Worm (Caenorhabditis elegans) whole organism, L4 larva: ENCODE measurements around the gene F49C12.12.

Experiments
- D1046.2 ChIP-seq: fragments of 200-800 bp; sonication (Bioruptor generic); IDR thresholded peaks from 2 replicates; pipeline ENCODE4 v1.3.6; 2022; ENCODE audit warnings: missing genetic modification characterization, missing compliant biosample characterization
- F49E8.2 ChIP-seq: sonication (generic microtip); optimal IDR thresholded peaks from 2 replicates; lab custom pipeline; 2016; ENCODE audit warnings: missing compliant biosample characterization, mild to moderate bottlenecking, missing genetic modification characterization, borderline replicate concordance
- ZK337.2 ChIP-seq: fragments of 200-800 bp; sonication (Bioruptor generic); IDR thresholded peaks from 2 replicates; pipeline ENCODE4 v1.3.6; 2022; ENCODE audit warnings: missing genetic modification reagents, missing genetic modification characterization, missing compliant biosample characterization
- ZK546.5 ChIP-seq, 2 experiments: sonication (generic microtip); optimal IDR thresholded peaks; 2 replicates each; lab custom pipeline; 2017; ENCODE audit warnings: missing biosample characterization in 2 of 2, missing genetic modification characterization in 2 of 2
- aha-1 ChIP-seq: fragments of 150-350 bp; peaks from one replicate; lab custom pipeline; 2014; ENCODE audit warnings: missing biosample characterization, missing genetic modification characterization
- aly-2 ChIP-seq: sonication (generic microtip); optimal IDR thresholded peaks from 2 replicates; lab custom pipeline; 2018; ENCODE audit warnings: missing biosample characterization, missing genetic modification characterization
- ama-1 ChIP-seq: fragments of 150-350 bp; optimal IDR thresholded peaks from 2 replicates; lab custom pipeline; 2014; ENCODE audit warnings: inconsistent platforms, mixed read lengths
- arid-1 ChIP-seq: fragments of 200-800 bp; sonication (Bioruptor generic); conservative IDR thresholded peaks from 2 replicates; pipeline ENCODE4 v1.3.6; 2022; ENCODE audit warnings: missing genetic modification reagents, missing genetic modification characterization, missing compliant biosample characterization
- ceh-44 ChIP-seq: fragments of 200-800 bp; sonication (Bioruptor generic); IDR thresholded peaks from 2 replicates; pipeline ENCODE4 v1.3.6; 2022; ENCODE audit warnings: missing genetic modification reagents, missing genetic modification characterization, missing compliant biosample characterization
- ceh-82 ChIP-seq: sonication (generic microtip); optimal IDR thresholded peaks from 2 replicates; lab custom pipeline; 2017; ENCODE audit warnings: missing biosample characterization, missing genetic modification characterization
- ctbp-1 ChIP-seq: fragments of 200-800 bp; sonication (Bioruptor generic); IDR thresholded peaks from 2 replicates; pipeline ENCODE4 v1.3.6; 2022; ENCODE audit warnings: missing genetic modification reagents, missing genetic modification characterization, missing compliant biosample characterization
- daf-16 ChIP-seq, 3 experiments: sonication (generic microtip); optimal IDR thresholded peaks; 2 replicates each; lab custom pipeline; 2016 to 2017; ENCODE audit warnings: missing genetic modification characterization in 3 of 3, missing genetic modification reagents in 3 of 3, mild to moderate bottlenecking in 2 of 3, missing compliant biosample characterization in 2 of 3, missing biosample characterization in 1 of 3, moderate library complexity in 1 of 3
- dmd-6 ChIP-seq: fragments of 200-800 bp; sonication (Bioruptor generic); IDR thresholded peaks from 2 replicates; pipeline ENCODE4 v1.3.6; 2022; ENCODE audit warnings: missing genetic modification reagents, missing genetic modification characterization, missing compliant biosample characterization
- dmd-9 ChIP-seq: fragments of 200-800 bp; sonication (Bioruptor generic); IDR thresholded peaks from 2 replicates; pipeline ENCODE4 v1.3.6; 2022; ENCODE audit warnings: missing genetic modification reagents, missing genetic modification characterization, missing compliant biosample characterization
- dve-1 ChIP-seq: sonication (generic microtip); optimal IDR thresholded peaks from 2 replicates; lab custom pipeline; 2017; ENCODE audit warnings: antibody characterized with exemption, mild to moderate bottlenecking, missing genetic modification characterization, missing compliant biosample characterization; ENCODE audit not compliant: insufficient read depth
- fkh-10 ChIP-seq: fragments of 150-350 bp; optimal IDR thresholded peaks from 2 replicates; lab custom pipeline; 2014; ENCODE audit warnings: missing biosample characterization, missing genetic modification reagents, missing genetic modification characterization
- fos-1 ChIP-seq: fragments of 150-350 bp; optimal IDR thresholded peaks from 2 replicates; lab custom pipeline; 2014; ENCODE audit warnings: missing biosample characterization, missing genetic modification characterization
- hif-1 ChIP-seq, 2 experiments: sonication (generic microtip); optimal IDR thresholded peaks; 2 replicates each; lab custom pipeline; 2016 to 2017; ENCODE audit warnings: missing compliant biosample characterization in 2 of 2, missing genetic modification characterization in 2 of 2, missing genetic modification reagents in 2 of 2, missing genotype in 2 of 2, mild to moderate bottlenecking in 1 of 2
- hlh-11 ChIP-seq: fragments of 200-800 bp; sonication (Bioruptor generic); optimal IDR thresholded peaks from 2 replicates; lab custom pipeline; 2018; ENCODE audit warnings: mild to moderate bottlenecking, missing genetic modification characterization, missing compliant biosample characterization
- hlh-30 ChIP-seq: sonication (generic microtip); optimal IDR thresholded peaks from 2 replicates; lab custom pipeline; 2017; ENCODE audit warnings: antibody characterized with exemption, mild to moderate bottlenecking, missing genetic modification characterization, missing compliant biosample characterization; ENCODE audit not compliant: insufficient read depth
- jun-1 ChIP-seq: fragments of 150-350 bp; optimal IDR thresholded peaks from 2 replicates; lab custom pipeline; 2014; ENCODE audit warnings: missing biosample characterization, missing genetic modification reagents, missing genetic modification characterization
- lin-1 ChIP-seq: fragments of 200-800 bp; sonication (Bioruptor generic); IDR thresholded peaks from 2 replicates; pipeline ENCODE4 v1.3.6; 2022; ENCODE audit warnings: missing genetic modification reagents, missing genetic modification characterization, missing compliant biosample characterization
- lin-15B ChIP-seq: fragments of 150-350 bp; sonication (generic microtip); optimal IDR thresholded peaks from 3 replicates; lab custom pipeline; 2014; ENCODE audit warnings: missing biosample characterization, missing genetic modification characterization
- lin-38 ChIP-seq: fragments of 200-800 bp; sonication (Bioruptor generic); IDR thresholded peaks from 2 replicates; pipeline ENCODE4 v1.3.6; 2022; ENCODE audit warnings: missing genetic modification reagents, missing genetic modification characterization, missing compliant biosample characterization
- lsy-2 ChIP-seq, 2 experiments: fragments of 150-350 bp in 1 of 2; sonication (generic microtip) in 1 of 2; optimal IDR thresholded peaks; 2 replicates each; lab custom pipeline; 2014 to 2017; ENCODE audit warnings: missing biosample characterization in 2 of 2, missing genetic modification characterization in 2 of 2
- madf-9 ChIP-seq: fragments of 200-800 bp; sonication (Bioruptor generic); conservative IDR thresholded peaks from 2 replicates; pipeline ENCODE4 v1.3.6; 2022; ENCODE audit warnings: missing genetic modification reagents, missing genetic modification characterization, missing compliant biosample characterization
- mdl-1 ChIP-seq, 2 experiments: fragments of 150-350 bp in 1 of 2; sonication (generic microtip) in 1 of 2; optimal IDR thresholded peaks; 2 replicates each; lab custom pipeline; 2014 to 2017; ENCODE audit warnings: missing biosample characterization in 2 of 2, missing genetic modification characterization in 2 of 2
- mep-1 ChIP-seq: fragments of 150-350 bp; sonication (generic microtip); optimal IDR thresholded peaks from 3 replicates; lab custom pipeline; 2014; ENCODE audit warnings: missing biosample characterization, missing genetic modification characterization
- mes-2 ChIP-seq: sonication (generic microtip); optimal IDR thresholded peaks from 2 replicates; lab custom pipeline; 2016; ENCODE audit warnings: missing genotype, mild to moderate bottlenecking, missing genetic modification characterization, missing compliant biosample characterization; ENCODE audit not compliant: poor library complexity, severe bottlenecking
- mxl-2 ChIP-seq: fragments of 200-800 bp; sonication (Bioruptor generic); conservative IDR thresholded peaks from 2 replicates; pipeline ENCODE4 v1.3.6; 2022; ENCODE audit warnings: missing genetic modification reagents, missing genetic modification characterization, missing compliant biosample characterization
- mxl-3 ChIP-seq: fragments of 200-800 bp; sonication (Bioruptor generic); optimal IDR thresholded peaks from 2 replicates; lab custom pipeline; 2018; ENCODE audit warnings: mild to moderate bottlenecking, missing genetic modification characterization, missing compliant biosample characterization
- nhr-11 ChIP-seq: fragments of 150-350 bp; optimal IDR thresholded peaks from 2 replicates; lab custom pipeline; 2014; ENCODE audit warnings: missing biosample characterization, missing genetic modification characterization
- nhr-28 ChIP-seq: fragments of 150-350 bp; optimal IDR thresholded peaks from 2 replicates; lab custom pipeline; 2014; ENCODE audit warnings: missing biosample characterization, missing genetic modification characterization
- nhr-41 ChIP-seq: fragments of 200-800 bp; sonication (Bioruptor generic); IDR thresholded peaks from 2 replicates; pipeline ENCODE4 v1.3.6; 2022; ENCODE audit warnings: missing genetic modification reagents, missing genetic modification characterization, missing compliant biosample characterization
- nhr-48 ChIP-seq: sonication (generic microtip); optimal IDR thresholded peaks from 2 replicates; lab custom pipeline; 2016; ENCODE audit warnings: mild to moderate bottlenecking, missing genetic modification characterization, missing compliant biosample characterization
- nhr-6 ChIP-seq: fragments of 150-350 bp; optimal IDR thresholded peaks from 2 replicates; lab custom pipeline; 2014; ENCODE audit warnings: missing biosample characterization, missing genetic modification characterization
- pha-4 ChIP-seq, 2 experiments: fragments of 150-350 bp in 1 of 2; fragments of 200-800 bp in 1 of 2; sonication (Bioruptor generic) in 1 of 2; IDR thresholded peaks in 1 of 2; optimal IDR thresholded peaks in 1 of 2; 2 replicates each; pipeline versions ENCODE4 v1.3.6 to Lab custom; 2014 to 2022; ENCODE audit warnings: missing genetic modification characterization in 2 of 2, missing genetic modification reagents in 2 of 2, missing biosample characterization in 1 of 2, missing compliant biosample characterization in 1 of 2
- set-16 ChIP-seq: fragments of 200-800 bp; sonication (Bioruptor generic); IDR thresholded peaks from 2 replicates; pipeline ENCODE4 v1.3.6; 2022; ENCODE audit warnings: missing genetic modification reagents, missing genetic modification characterization, missing compliant biosample characterization
- snpc-1.2 ChIP-seq: fragments of 200-800 bp; sonication (Bioruptor generic); IDR thresholded peaks from 2 replicates; pipeline ENCODE4 v1.3.6; 2022; ENCODE audit warnings: missing genetic modification reagents, missing genetic modification characterization, missing compliant biosample characterization
- spr-1 ChIP-seq: sonication (generic microtip); optimal IDR thresholded peaks from 2 replicates; lab custom pipeline; 2016; ENCODE audit warnings: mild to moderate bottlenecking, missing genetic modification characterization, missing compliant biosample characterization
- spr-3 ChIP-seq: fragments of 200-800 bp; sonication (Bioruptor generic); optimal IDR thresholded peaks from 2 replicates; lab custom pipeline; 2018; ENCODE audit warnings: mild to moderate bottlenecking, missing genetic modification characterization, missing compliant biosample characterization
- tag-97 ChIP-seq: fragments of 200-800 bp; sonication (Bioruptor generic); IDR thresholded peaks from 2 replicates; pipeline ENCODE4 v1.3.6; 2022; ENCODE audit warnings: missing genetic modification characterization, missing compliant biosample characterization
- tra-1 ChIP-seq: fragments of 200-800 bp; sonication (Bioruptor generic); IDR thresholded peaks from 2 replicates; pipeline ENCODE4 v1.3.6; 2022; ENCODE audit warnings: missing genetic modification reagents, missing genetic modification characterization, missing compliant biosample characterization
- unc-62 ChIP-seq, 3 experiments: fragments of 150-350 bp in 1 of 3; sonication (generic microtip); optimal IDR thresholded peaks in 2 of 3; peaks in 1 of 3; 1 replicate in 1 of 3; 2 replicates in 2 of 3; lab custom pipeline; 2014 to 2017; ENCODE audit warnings: missing biosample characterization in 3 of 3, missing genetic modification characterization in 3 of 3, missing genetic modification reagents in 3 of 3, missing genotype in 1 of 3
- vab-7 ChIP-seq: fragments of 200-800 bp; sonication (Bioruptor generic); IDR thresholded peaks from 2 replicates; pipeline ENCODE4 v1.3.6; 2022; ENCODE audit warnings: missing genetic modification reagents, missing genetic modification characterization, missing compliant biosample characterization
- zip-11 ChIP-seq: fragments of 200-800 bp; sonication (Bioruptor generic); IDR thresholded peaks from 2 replicates; pipeline ENCODE4 v1.3.6; 2022; ENCODE audit warnings: missing genetic modification characterization, missing compliant biosample characterization
- zip-2 ChIP-seq: fragments of 150-350 bp; optimal IDR thresholded peaks from 2 replicates; lab custom pipeline; 2014; ENCODE audit warnings: missing biosample characterization, missing genetic modification characterization
- ztf-7 ChIP-seq: fragments of 150-350 bp; optimal IDR thresholded peaks from 2 replicates; lab custom pipeline; 2014; ENCODE audit warnings: missing biosample characterization, missing genetic modification characterization

The F49C12.12 gene

DNA sequence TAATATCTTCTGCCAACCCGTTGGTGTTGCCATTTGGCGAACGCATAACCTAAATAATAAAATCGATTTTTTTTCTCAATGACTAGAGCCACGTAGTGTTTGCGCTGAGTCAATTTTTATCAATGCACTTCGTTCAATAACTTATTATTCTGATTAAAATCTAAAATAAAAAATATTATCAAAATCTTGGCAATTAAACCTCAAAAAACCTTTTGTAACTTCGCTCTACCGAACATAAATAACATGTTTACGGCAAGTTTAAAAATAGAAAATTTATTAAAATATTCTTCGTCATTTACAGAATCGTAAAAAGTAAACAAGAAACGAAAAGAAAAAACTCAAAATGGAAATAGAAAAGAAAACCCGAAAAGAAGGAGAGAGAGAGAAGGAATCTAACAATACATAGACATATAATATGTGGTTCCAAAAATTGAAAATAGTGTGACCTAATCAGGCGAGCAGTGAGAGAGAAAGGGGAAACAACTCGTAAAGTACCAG, 22.3 kb upstream of the F49C12.12 start, which contains the start of gene pigc-1 (continued):
- TF ChIP-seq ctbp-1 (GFP tag; lab: Robert Waterston, UW) = no peak
- no peak for TF ChIP-seq aly-2
- no peak for TF ChIP-seq nhr-41 (GFP tag; lab: Robert Waterston, UW)
- TF ChIP-seq mep-1 (tag; lab: Kevin White, UChicago) = peak; percentile 6
- TF ChIP-seq F49E8.2 = no peak
- TF ChIP-seq zip-2 (tag; lab: Kevin White, UChicago) = no peak
- TF ChIP-seq dve-1 = no peak
- TF ChIP-seq hlh-11 (tag; lab: Kevin White, UChicago) = no peak

DNA sequence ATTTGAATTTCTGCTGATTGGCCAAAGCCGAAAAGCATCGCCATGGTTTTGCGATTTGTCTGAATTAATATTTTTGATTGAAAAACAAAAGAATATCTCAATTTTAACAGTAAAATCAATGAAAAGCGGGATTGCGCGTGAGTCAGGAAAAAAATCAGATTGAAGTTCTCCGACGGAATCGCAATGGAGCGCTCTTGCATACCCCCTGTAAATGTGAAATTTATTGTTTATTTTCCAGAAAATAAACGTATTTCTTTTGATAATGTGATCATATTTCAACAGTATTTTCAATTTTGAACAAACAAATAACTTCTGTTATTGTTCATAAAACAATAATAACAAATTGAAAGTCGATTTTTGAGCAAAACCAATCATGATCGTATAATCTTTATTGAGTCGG, 20.7 kb upstream of the F49C12.12 start, which contains the start of gene vps-26:
vps-26 (minus strand) TSS at position 200 of the 400 bp plus-strand sequence.
- no peak for TF ChIP-seq arid-1 (GFP tag; lab: Robert Waterston, UW)
- TF ChIP-seq nhr-28 (tag; lab: Kevin White, UChicago) = peak; percentile 15
- TF ChIP-seq jun-1 (tag; lab: Kevin White, UChicago) = no peak
- TF ChIP-seq mdl-1 (tag; optimal IDR thresholded peaks at IDR 0.05; lab: Kevin White, UChicago) = no peak
- no peak for TF ChIP-seq ZK337.2
- TF ChIP-seq mes-2 (tag; lab: Kevin White, UChicago) = peak; percentile 26
- no peak for TF ChIP-seq lin-15B (tag; lab: Kevin White, UChicago)
- TF ChIP-seq spr-1 (tag; lab: Kevin White, UChicago) = no peak
- TF ChIP-seq hif-1 (tag; optimal IDR thresholded peaks at IDR 0.05; lab: Kevin White, UChicago) = no peak
- TF ChIP-seq ZK546.5 (tag; optimal IDR thresholded peaks at IDR 0.05; lab: Kevin White, UChicago) = no peak
- no peak for TF ChIP-seq ztf-7 (tag; lab: Kevin White, UChicago)
- TF ChIP-seq set-16 = no peak
- no peak for TF ChIP-seq F49E8.2
- no peak for TF ChIP-seq nhr-48 (tag; lab: Kevin White, UChicago)
- TF ChIP-seq pha-4 (GFP tag; IDR thresholded peaks at IDR 0.05; lab: Robert Waterston, UW) = no peak
- no peak for TF ChIP-seq pha-4 (tag; optimal IDR thresholded peaks at IDR 0.05; lab: Kevin White, UChicago)
- no peak for TF ChIP-seq aha-1 (tag; lab: Kevin White, UChicago)
- TF ChIP-seq spr-3 = no peak
- TF ChIP-seq fos-1 (tag; lab: Kevin White, UChicago) = no peak
- TF ChIP-seq ama-1 = peak; percentile 26
- no peak for TF ChIP-seq D1046.2 (GFP tag; lab: Robert Waterston, UW)
- TF ChIP-seq fkh-10 = no peak
- no peak for TF ChIP-seq tag-97
- TF ChIP-seq ceh-82 = no peak
- TF ChIP-seq lsy-2 (tag; optimal IDR thresholded peaks at IDR 0.05; lab: Kevin White, UChicago) = peak in 1 of 2 experiments; percentile 54
- peak in 1 of 2 experiments; percentile 23 for TF ChIP-seq unc-62 (GFP tag; optimal IDR thresholded peaks at IDR 0.05 in 1 of 2; lab: Kevin White, UChicago)
- no peak for TF ChIP-seq unc-62 (tag; optimal IDR thresholded peaks at IDR 0.05; lab: Kevin White, UChicago)
- peak; percentile 52 for TF ChIP-seq dve-1
- TF ChIP-seq vab-7 (GFP tag; lab: Robert Waterston, UW) = no peak
- no peak for TF ChIP-seq tra-1 (GFP tag; lab: Robert Waterston, UW)
- TF ChIP-seq madf-9 = no peak
- TF ChIP-seq lin-38 (GFP tag; lab: Robert Waterston, UW) = peak; percentile 92
- TF ChIP-seq daf-16 (GFP tag; optimal IDR thresholded peaks at IDR 0.05; lab: Kevin White, UChicago) = no peak
- peak; percentile 81 for TF ChIP-seq daf-16 (tag; optimal IDR thresholded peaks at IDR 0.05; lab: Kevin White, UChicago)
- no peak for TF ChIP-seq dmd-6
- TF ChIP-seq lin-1 = no peak
- no peak for TF ChIP-seq dmd-9 (GFP tag; lab: Robert Waterston, UW)
- TF ChIP-seq nhr-6 (tag; lab: Kevin White, UChicago) = no peak
- TF ChIP-seq snpc-1.2 (GFP tag; lab: Robert Waterston, UW) = no peak
- TF ChIP-seq zip-11 (GFP tag; lab: Robert Waterston, UW) = no peak
- TF ChIP-seq nhr-11 (tag; lab: Kevin White, UChicago) = no peak
- TF ChIP-seq mep-1 (tag; lab: Kevin White, UChicago) = peak; percentile 14
- no peak for TF ChIP-seq mxl-3 (GFP tag; lab: Kevin White, UChicago)
- no peak for TF ChIP-seq mxl-2
- TF ChIP-seq hlh-30 = peak; percentile 22
- no peak for TF ChIP-seq ceh-44
